Worm (Caenorhabditis elegans): ENCODE measurements around the gene C25E10.10.

The C25E10.10 gene

ce11 chrV:9047555-9048049 is 8.6 kb downstream of the C25E10.10 start, which contains the start of gene C25E10.17:
Gene C25E10.17 (minus strand): TSS chrV:9047605.
- peak; percentile 26 for TF ChIP-seq nhr-21 (tag; optimal IDR thresholded peaks at IDR 0.05)
- no peak for TF ChIP-seq crh-2 (tag; optimal IDR thresholded peaks at IDR 0.05)

ce11 chrV:9044871-9045270 is 11.3 kb downstream of the C25E10.10 start, which contains the start of gene nhr-30:
Gene nhr-30 (plus strand): TSS chrV:9045171.
- TF ChIP-seq gmeb-1 (tag; optimal IDR thresholded peaks at IDR 0.05) (no peak), ztf-11 (tag; optimal IDR thresholded peaks at IDR 0.05) (no peak), nhr-129 (tag; optimal IDR thresholded peaks at IDR 0.05) (no peak), F13H6.1 (tag; optimal IDR thresholded peaks at IDR 0.05) (no peak), nhr-12 (tag; optimal IDR thresholded peaks at IDR 0.05) (no peak), nhr-6 (tag; optimal IDR thresholded peaks at IDR 0.05) (no peak), aly-2 (tag; optimal IDR thresholded peaks at IDR 0.05) (no peak), blmp-1 (tag; optimal IDR thresholded peaks at IDR 0.05; ENCODE audit: insufficient read depth) (no peak), unc-55 (GFP tag; optimal IDR thresholded peaks at IDR 0.05) (no peak), fos-1 (tag; optimal IDR thresholded peaks at IDR 0.05) (no peak), lin-39 (tag; optimal IDR thresholded peaks at IDR 0.05) (no peak)

- TF ChIP-seq nhr-129 (tag; optimal IDR thresholded peaks at IDR 0.05) (no peak), lsy-2 (tag; optimal IDR thresholded peaks at IDR 0.05) (no peak), nhr-77 (tag; optimal IDR thresholded peaks at IDR 0.05) (no peak), nhr-237 (tag; optimal IDR thresholded peaks at IDR 0.05) (no peak), fos-1 (tag; optimal IDR thresholded peaks at IDR 0.05) (no peak), ceh-82 (tag; optimal IDR thresholded peaks at IDR 0.05) (no peak), alr-1 (tag; optimal IDR thresholded peaks at IDR 0.05) (no peak)
These were observed 15.1 kb downstream of the C25E10.10 start, which contains the start of gene cyp-33B1 for ce11 chrV:9041030-9041429. Gene cyp-33B1 (plus strand): TSS chrV:9041330.

ce11 chrV:9035685-9036084 is 20.5 kb downstream of the C25E10.10 start, which contains the start of gene srsx-34:
Gene srsx-34 (plus strand): TSS chrV:9035985.
- no peak for TF ChIP-seq unc-62 (GFP tag; optimal IDR thresholded peaks at IDR 0.05)
- TF ChIP-seq dmd-4 (tag; optimal IDR thresholded peaks at IDR 0.05) = no peak
- TF ChIP-seq mbf-1 (tag; optimal IDR thresholded peaks at IDR 0.05) = no peak
- TF ChIP-seq mab-5 (tag; optimal IDR thresholded peaks at IDR 0.05) = no peak
- no peak for TF ChIP-seq fos-1 (tag; optimal IDR thresholded peaks at IDR 0.05)
- no peak for TF ChIP-seq sma-3 (GFP tag; optimal IDR thresholded peaks at IDR 0.05)
- no peak for TF ChIP-seq gmeb-1 (tag; optimal IDR thresholded peaks at IDR 0.05)
- no peak for TF ChIP-seq lin-13 (GFP tag; optimal IDR thresholded peaks at IDR 0.05)
- TF ChIP-seq ZK546.5 (tag; optimal IDR thresholded peaks at IDR 0.05) = no peak
- TF ChIP-seq nhr-77 (tag; optimal IDR thresholded peaks at IDR 0.05) = no peak

ce11 chrV:9033267-9033666 is 22.9 kb downstream of the C25E10.10 start, which contains the start of gene C25E10.4:
Gene C25E10.4 (plus strand): TSS chrV:9033567.
- TF ChIP-seq crh-2 (tag; optimal IDR thresholded peaks at IDR 0.05) (no peak), alr-1 (tag; optimal IDR thresholded peaks at IDR 0.05) (no peak), mbf-1 (tag; optimal IDR thresholded peaks at IDR 0.05) (no peak), ztf-11 (tag; optimal IDR thresholded peaks at IDR 0.05) (no peak), ama-1 (optimal IDR thresholded peaks at IDR 0.05) (no peak), lsy-2 (tag; optimal IDR thresholded peaks at IDR 0.05) (no peak), mdl-1 (tag; optimal IDR thresholded peaks at IDR 0.05) (no peak), ceh-16 (tag; optimal IDR thresholded peaks at IDR 0.05) (no peak), nhr-77 (tag; optimal IDR thresholded peaks at IDR 0.05) (no peak), nhr-10 (tag; optimal IDR thresholded peaks at IDR 0.05) (no peak), skn-1 (tag; optimal IDR thresholded peaks at IDR 0.05) (no peak), lin-11 (tag; optimal IDR thresholded peaks at IDR 0.05) (no peak), gmeb-1 (tag; optimal IDR thresholded peaks at IDR 0.05) (no peak), lin-39 (tag; optimal IDR thresholded peaks at IDR 0.05) (no peak), mab-5 (tag; optimal IDR thresholded peaks at IDR 0.05) (no peak), elt-1 (tag; optimal IDR thresholded peaks at IDR 0.05) (no peak), dmd-4 (tag; optimal IDR thresholded peaks at IDR 0.05) (no peak)

- TF ChIP-seq fos-1 (tag; optimal IDR thresholded peaks at IDR 0.05) (no peak), nhr-12 (tag; optimal IDR thresholded peaks at IDR 0.05) (no peak), nhr-21 (tag; optimal IDR thresholded peaks at IDR 0.05) (no peak), peb-1 (tag; optimal IDR thresholded peaks at IDR 0.05) (no peak), mdl-1 (tag; optimal IDR thresholded peaks at IDR 0.05) (no peak), blmp-1 (tag; optimal IDR thresholded peaks at IDR 0.05; ENCODE audit: insufficient read depth) (no peak), nhr-10 (tag; optimal IDR thresholded peaks at IDR 0.05) (no peak), alr-1 (tag; optimal IDR thresholded peaks at IDR 0.05) (no peak), egl-27 (tag; optimal IDR thresholded peaks at IDR 0.05) (no peak), sma-3 (GFP tag; optimal IDR thresholded peaks at IDR 0.05) (no peak), nhr-25 (tag; optimal IDR thresholded peaks at IDR 0.05) (no peak), unc-39 (tag; optimal IDR thresholded peaks at IDR 0.05) (no peak), sma-9 (GFP tag; optimal IDR thresholded peaks at IDR 0.05) (no peak), sma-9 (tag; optimal IDR thresholded peaks at IDR 0.05) (no peak), C34F6.9 (tag; optimal IDR thresholded peaks at IDR 0.05) (no peak), snpc-4 (tag; optimal IDR thresholded peaks at IDR 0.05) (no peak)
These were observed 25.9 kb downstream of the C25E10.10 start, which contains the start of gene C25E10.5 for ce11 chrV:9030248-9030647. Gene C25E10.5 (plus strand): TSS chrV:9030548.

Measured in whole organism, L2 larva.